Worm (Caenorhabditis elegans): ENCODE data around the gene vhp-1.

The vhp-1 gene

DNA sequence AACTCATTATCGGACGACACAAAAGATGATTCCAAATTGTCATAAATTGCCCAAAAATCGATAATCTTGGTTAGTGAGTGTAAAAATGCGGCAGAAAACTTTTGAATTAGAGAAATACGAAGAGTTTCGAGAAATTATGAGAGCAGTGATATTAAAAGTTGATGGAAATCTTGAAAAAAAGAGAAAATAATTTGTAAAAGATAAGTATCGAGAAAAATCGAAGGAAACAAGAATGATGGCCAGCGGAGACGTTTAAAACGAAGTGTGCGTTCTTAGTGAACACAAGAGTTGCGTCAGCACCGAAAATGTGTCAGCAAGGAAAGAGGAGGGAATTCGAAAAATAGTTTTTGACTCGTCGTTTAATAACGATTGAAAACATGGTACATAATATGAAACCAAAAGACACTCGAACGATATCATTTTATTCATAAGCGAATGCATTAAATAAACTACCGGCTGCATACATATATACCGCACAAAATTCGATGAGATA lies 66.8 kb downstream of the vhp-1 start, which contains the start of gene ndx-6:
TSS of gene ndx-6 (minus strand) at position 51 of the 493 bp plus-strand sequence.
- no peak for TF ChIP-seq tag-97 (GFP tag; IDR thresholded peaks at IDR 0.05)
- TF ChIP-seq aha-1 (tag), result peak; percentile 42
- TF ChIP-seq zip-11 (GFP tag; IDR thresholded peaks at IDR 0.05), result no peak
- no peak for TF ChIP-seq ces-1 (GFP tag; optimal IDR thresholded peaks at IDR 0.05)
- no peak for TF ChIP-seq ztf-11 (tag; optimal IDR thresholded peaks at IDR 0.05)
- TF ChIP-seq lin-39 (tag; optimal IDR thresholded peaks at IDR 0.05), result no peak
- TF ChIP-seq snpc-1.2 (GFP tag; IDR thresholded peaks at IDR 0.05), result no peak
- TF ChIP-seq daf-12 (tag; optimal IDR thresholded peaks at IDR 0.05), result no peak
- TF ChIP-seq arid-1 (GFP tag; conservative IDR thresholded peaks at IDR 0.05), result peak; percentile 62; the same call in 1 of the 2 replicates
- TF ChIP-seq hlh-11 (tag; optimal IDR thresholded peaks at IDR 0.05), result peak; percentile 72
- no peak for TF ChIP-seq F49E8.2 (tag; optimal IDR thresholded peaks at IDR 0.05; ENCODE audit: borderline replicate concordance)
- TF ChIP-seq hif-1 (tag; optimal IDR thresholded peaks at IDR 0.05), result peak in 1 of 2 experiments; percentile 43
- peak; percentile 74 for TF ChIP-seq T26A8.4 (GFP tag; IDR thresholded peaks at IDR 0.05)
- peak; percentile 74 for TF ChIP-seq nhr-102 (tag; optimal IDR thresholded peaks at IDR 0.05)
- TF ChIP-seq attf-4 (tag; optimal IDR thresholded peaks at IDR 0.05), result no peak
- TF ChIP-seq set-16 (GFP tag; IDR thresholded peaks at IDR 0.05), result no peak
- no peak for TF ChIP-seq Y48G9A.11 (GFP tag; IDR thresholded peaks at IDR 0.05)
- no peak for TF ChIP-seq Y75B8A.6 (GFP tag; IDR thresholded peaks at IDR 0.05)
- TF ChIP-seq F37D6.2 (tag; optimal IDR thresholded peaks at IDR 0.05), result peak; percentile 31
- TF ChIP-seq R02D3.7 (tag; optimal IDR thresholded peaks at IDR 0.05), result no peak
- TF ChIP-seq lin-15B (tag; optimal IDR thresholded peaks at IDR 0.05), result peak; percentile 22
- TF ChIP-seq D1046.2 (GFP tag; IDR thresholded peaks at IDR 0.05), result no peak
- 0 out of 2 replicates have a peak, but pooled peaks have one; percentile 32 for TF ChIP-seq lin-29 (GFP tag; IDR thresholded peaks at IDR 0.05)
- TF ChIP-seq spr-1 (tag; optimal IDR thresholded peaks at IDR 0.05), result peak; percentile 66
- TF ChIP-seq spr-3 (GFP tag; optimal IDR thresholded peaks at IDR 0.05), result peak; percentile 18
- TF ChIP-seq F26F4.8 (GFP tag; conservative IDR thresholded peaks at IDR 0.05), result no peak
- TF ChIP-seq mdl-1 (tag; optimal IDR thresholded peaks at IDR 0.05), result peak in 1 of 2 experiments; percentile 27
- TF ChIP-seq unc-130 (GFP tag; optimal IDR thresholded peaks at IDR 0.05), result no peak
- TF ChIP-seq ceh-82 (tag; optimal IDR thresholded peaks at IDR 0.05), result no peak
- TF ChIP-seq ama-1 (optimal IDR thresholded peaks at IDR 0.05), result peak; percentile 55
- TF ChIP-seq nhr-48 (tag; optimal IDR thresholded peaks at IDR 0.05), result peak; percentile 67
- no peak for TF ChIP-seq F44E2.7 (GFP tag; IDR thresholded peaks at IDR 0.05)
- TF ChIP-seq mes-2 (tag; optimal IDR thresholded peaks at IDR 0.05; ENCODE audit: poor library complexity, severe bottlenecking), result peak; percentile 91
- no peak for TF ChIP-seq fkh-10 (GFP tag; optimal IDR thresholded peaks at IDR 0.05)
- no peak for TF ChIP-seq ZK337.2 (GFP tag; IDR thresholded peaks at IDR 0.05)
- TF ChIP-seq zfp-2 (tag; optimal IDR thresholded peaks at IDR 0.05), result no peak
- no peak for TF ChIP-seq aly-2 (tag; optimal IDR thresholded peaks at IDR 0.05)
- TF ChIP-seq nhr-25 (tag; optimal IDR thresholded peaks at IDR 0.05; ENCODE audit: borderline replicate concordance, insufficient read depth), result peak; percentile 76
- TF ChIP-seq nhr-77 (tag; optimal IDR thresholded peaks at IDR 0.05), result peak; percentile 88
- no peak for TF ChIP-seq ceh-62 (tag; optimal IDR thresholded peaks at IDR 0.05)
- no peak for TF ChIP-seq ZK546.5 (tag; optimal IDR thresholded peaks at IDR 0.05)
- TF ChIP-seq tra-1 (GFP tag; IDR thresholded peaks at IDR 0.05), result no peak
- TF ChIP-seq nhr-6 (tag; optimal IDR thresholded peaks at IDR 0.05), result peak; percentile 61
- TF ChIP-seq egl-27 (tag; optimal IDR thresholded peaks at IDR 0.05), result no peak
- TF ChIP-seq zip-2 (tag; optimal IDR thresholded peaks at IDR 0.05), result no peak
- TF ChIP-seq lin-1 (GFP tag; IDR thresholded peaks at IDR 0.05), result no peak
- peak; percentile 26 for TF ChIP-seq jun-1 (tag; optimal IDR thresholded peaks at IDR 0.05)
- no peak for TF ChIP-seq ceh-44 (GFP tag; IDR thresholded peaks at IDR 0.05)
- no peak for TF ChIP-seq snpc-4 (tag; optimal IDR thresholded peaks at IDR 0.05)
- TF ChIP-seq pha-4 (GFP tag; IDR thresholded peaks at IDR 0.05), result no peak; the same call in 1 of the 2 replicates
- peak; percentile 64 for TF ChIP-seq pha-4 (tag; optimal IDR thresholded peaks at IDR 0.05)
- no peak for TF ChIP-seq sdz-12 (GFP tag; optimal IDR thresholded peaks at IDR 0.05)
